Fruit fly (Drosophila melanogaster) whole organism: ENCODE results near the gene CG13065.

ENCODE experiments used
- CG8478 ChIP-seq: fragments of >200 bp; optimal IDR thresholded peaks from 2 replicates; lab custom pipeline; 2018; ENCODE audit warnings: inconsistent platforms
- Dll ChIP-seq: fragments of >200 bp; optimal IDR thresholded peaks from 2 replicates; lab custom pipeline; 2017
- psq ChIP-seq: fragments of >200 bp; optimal IDR thresholded peaks from 2 replicates; lab custom pipeline; 2017
- usp ChIP-seq: fragments of >200 bp; optimal IDR thresholded peaks from 2 replicates; lab custom pipeline; 2017; ENCODE audit warnings: missing biosample characterization, missing genetic modification characterization, mixed read lengths

DNA sequence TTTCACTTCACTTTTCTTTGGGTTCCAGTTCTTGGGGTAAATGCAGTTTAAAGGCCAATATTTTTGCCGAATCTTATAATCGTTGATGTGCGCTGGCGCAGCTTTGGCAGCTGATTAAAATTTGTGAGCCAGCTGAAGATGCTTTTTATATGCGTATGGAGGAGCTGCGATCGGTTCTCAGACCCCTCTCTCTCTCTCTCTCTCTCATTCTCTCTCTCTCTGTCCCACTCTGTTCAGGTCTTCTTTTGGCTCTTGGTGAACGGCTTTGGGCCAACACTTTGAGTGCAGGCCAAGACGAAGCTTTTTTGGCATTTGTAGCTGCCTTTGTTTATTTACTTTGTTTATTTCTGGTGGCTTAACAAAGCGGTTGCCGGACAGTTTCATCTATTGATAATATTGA is 11.1 kb downstream of the CG13065 start, which contains the start of gene CG13046:
- TF ChIP-seq Dll (lab: Kevin White, UChicago) (no peak), psq (lab: Kevin White, UChicago) (no peak), usp (no peak), CG8478 (lab: Kevin White, UChicago) (no peak)
